Fruit fly (Drosophila melanogaster) whole organism: ENCODE results near the gene CG13449.

Source experiments
- CG8478 ChIP-seq: fragments of >200 bp; optimal IDR thresholded peaks from 2 replicates; lab custom pipeline; 2018; ENCODE audit warnings: inconsistent platforms
- Dll ChIP-seq: fragments of >200 bp; optimal IDR thresholded peaks from 2 replicates; lab custom pipeline; 2017
- EcR ChIP-seq, 2 experiments: fragments of >200 bp; optimal IDR thresholded peaks; 2 replicates each; lab custom pipeline; 2017; ENCODE audit warnings: missing biosample characterization in 2 of 2, missing genetic modification characterization in 2 of 2, missing genetic modification reagents in 2 of 2
- pan ChIP-seq: fragments of >200 bp; optimal IDR thresholded peaks from 2 replicates; lab custom pipeline; 2017
- psq ChIP-seq: fragments of >200 bp; optimal IDR thresholded peaks from 2 replicates; lab custom pipeline; 2017
- usp ChIP-seq: fragments of >200 bp; optimal IDR thresholded peaks from 2 replicates; lab custom pipeline; 2017; ENCODE audit warnings: missing biosample characterization, missing genetic modification characterization, mixed read lengths

CG13449 gene

dm6 chr3L:15592536-15593260 is 19.9 kb downstream of the CG13449 start:
- TF ChIP-seq Dll (lab: Kevin White, UChicago) (no peak), pan (no peak), psq (lab: Kevin White, UChicago) (no peak), usp (GFP tag; lab: Kevin White, UChicago) (no peak), CG8478 (lab: Kevin White, UChicago) (no peak), EcR (GFP tag; optimal IDR thresholded peaks at IDR 0.05; lab: Kevin White, UChicago) (no peak)

DNA sequence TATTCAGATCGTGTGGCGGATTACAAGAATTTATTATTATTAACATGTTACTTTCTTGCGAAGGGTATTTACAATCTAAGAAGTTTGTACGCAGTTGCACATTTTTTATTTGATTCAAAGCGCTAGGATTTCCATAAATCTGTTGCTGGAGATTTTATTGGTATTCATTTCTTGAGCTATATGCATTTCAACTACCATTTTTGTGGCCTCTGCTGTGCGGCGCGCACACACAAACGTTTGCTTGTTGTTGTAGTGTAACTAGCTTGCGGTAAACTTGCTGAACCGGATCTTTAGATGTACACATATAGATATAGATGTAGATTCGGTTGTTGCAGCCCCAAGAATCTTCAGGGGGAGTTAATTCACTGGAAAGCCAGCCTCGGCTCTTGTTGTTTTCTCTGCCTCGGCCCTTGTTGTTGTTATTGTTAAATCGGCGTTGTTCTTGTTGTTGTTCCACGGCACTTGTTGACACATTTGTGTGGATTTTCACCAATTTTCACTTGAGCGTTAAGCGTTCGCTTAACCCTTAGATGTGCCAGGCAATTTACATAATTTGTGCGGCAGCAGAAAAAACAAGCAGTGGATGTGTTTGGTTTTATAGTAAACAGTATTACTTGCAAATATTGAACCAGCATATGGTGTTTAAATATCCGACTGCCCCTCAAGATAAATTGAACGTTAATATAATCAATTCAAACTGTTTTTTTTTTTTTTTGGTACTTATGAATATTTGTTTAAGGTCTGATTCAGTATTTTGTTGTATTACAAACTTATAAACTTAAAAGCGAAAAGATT is 21.6 kb downstream of the CG13449 start:
- no peak for TF ChIP-seq usp (GFP tag; lab: Kevin White, UChicago)
- no peak for TF ChIP-seq EcR (GFP tag; optimal IDR thresholded peaks at IDR 0.05; lab: Kevin White, UChicago)
- no peak for TF ChIP-seq psq (lab: Kevin White, UChicago)
- no peak for TF ChIP-seq Dll (lab: Kevin White, UChicago)
- TF ChIP-seq CG8478 (lab: Kevin White, UChicago), result no peak
- TF ChIP-seq pan, result no peak

DNA sequence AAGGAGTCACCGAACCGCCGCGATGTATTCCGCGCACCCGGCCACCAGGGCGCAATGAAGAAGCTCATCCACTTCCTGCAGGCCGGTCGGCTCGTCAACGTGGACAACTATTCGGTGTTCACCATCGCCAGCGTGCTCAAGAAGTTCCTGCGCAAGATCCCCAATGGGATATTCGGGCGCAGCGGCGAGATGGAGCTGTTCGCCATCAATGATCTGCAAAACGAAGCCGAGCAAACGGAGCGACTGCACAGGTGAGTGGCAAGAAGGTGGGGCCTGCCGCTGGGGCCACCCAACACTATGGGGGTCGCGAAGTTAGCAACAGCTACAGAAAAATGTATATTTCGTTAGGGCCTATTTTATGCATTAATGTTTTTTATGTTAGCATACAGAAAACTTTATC is 22.9 kb downstream of the CG13449 start:
- no peak for TF ChIP-seq psq (lab: Kevin White, UChicago)

DNA sequence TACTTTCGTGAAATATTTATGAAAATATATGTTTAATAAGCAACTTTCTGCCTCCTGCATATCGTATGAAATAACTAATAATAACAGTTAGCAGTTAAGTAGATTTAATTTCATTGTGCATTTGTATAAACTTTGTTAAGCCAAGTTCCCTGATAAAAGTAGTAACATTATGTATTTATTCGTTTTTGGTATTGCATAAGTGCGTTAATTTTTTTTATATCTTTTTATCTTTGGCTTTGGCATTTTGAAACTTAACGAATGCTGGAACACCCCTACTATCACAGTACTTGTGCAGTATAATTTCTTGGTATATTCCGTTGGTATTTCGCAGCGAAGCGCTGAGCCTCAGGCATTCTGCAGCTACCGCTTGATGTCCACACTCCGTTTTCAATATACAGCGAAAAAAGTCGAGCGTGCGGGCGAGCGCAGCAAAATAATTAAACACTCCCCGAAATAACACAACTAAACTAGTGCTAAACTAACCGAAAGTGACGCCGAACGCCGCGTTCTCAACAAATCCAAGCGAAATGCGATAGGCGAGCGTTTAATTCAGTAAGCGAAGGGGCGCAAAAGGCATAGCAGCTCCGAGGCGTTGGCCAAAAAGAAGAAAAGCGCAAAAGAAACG is 24.0 kb downstream of the CG13449 start, which contains the start of gene RhoGAP71E:
TSS of gene RhoGAP71E (plus strand) at position 347 of the 625 bp plus-strand sequence.
- TF ChIP-seq usp (GFP tag; lab: Kevin White, UChicago) (no peak), pan (no peak), EcR (GFP tag; optimal IDR thresholded peaks at IDR 0.05; lab: Kevin White, UChicago) (no peak), Dll (lab: Kevin White, UChicago) (no peak), CG8478 (lab: Kevin White, UChicago) (no peak), psq (lab: Kevin White, UChicago) (no peak)

DNA sequence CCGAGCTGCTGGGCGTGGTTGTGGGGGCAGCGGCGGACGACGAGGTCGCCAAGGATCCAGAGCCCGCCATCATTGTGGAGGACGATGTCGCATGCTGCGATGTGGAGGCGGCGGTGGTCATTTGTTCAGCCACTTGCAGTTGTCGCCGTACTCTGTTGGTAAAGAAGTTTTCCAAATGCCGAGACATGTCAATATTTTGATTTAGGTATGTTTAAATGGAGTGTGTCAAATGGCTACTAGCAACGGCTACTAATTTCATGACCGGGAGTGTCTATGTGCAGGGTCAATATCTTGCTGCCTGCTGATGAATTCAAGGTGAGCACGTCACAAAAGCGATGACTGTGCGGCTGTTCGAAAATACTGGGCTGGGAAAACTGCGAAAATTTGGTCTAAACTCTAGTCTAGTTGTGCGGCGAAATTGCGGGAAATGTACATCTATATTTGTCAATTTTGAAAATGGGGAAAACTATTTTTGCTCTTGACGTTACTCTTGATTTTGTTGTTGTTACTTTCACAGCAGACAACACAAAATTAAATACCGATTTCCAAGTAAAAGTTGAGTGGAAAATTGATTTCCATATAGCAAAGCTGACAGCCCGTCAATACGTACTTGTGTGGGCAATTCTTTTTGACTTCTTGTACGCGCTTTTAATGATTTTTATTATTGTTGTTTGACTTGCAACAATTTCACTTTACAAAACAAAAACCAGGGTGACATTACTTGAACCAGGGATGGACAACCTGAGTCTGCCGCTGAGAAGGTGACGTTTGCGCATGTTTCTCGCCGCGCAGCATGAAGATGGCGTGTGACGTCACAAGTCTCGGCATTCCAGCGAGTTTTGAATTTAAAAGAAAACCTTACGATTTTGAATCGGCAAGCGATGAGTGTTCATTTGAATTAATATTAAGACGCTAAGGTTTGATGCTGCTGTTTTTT is 24.9 kb downstream of the CG13449 start, which contains the start of gene CG7656:
TSS of gene CG7656 (minus strand) at position 731 of the 937 bp plus-strand sequence.
- TF ChIP-seq Dll (lab: Kevin White, UChicago) (no peak), pan (no peak), psq (lab: Kevin White, UChicago) (no peak), CG8478 (lab: Kevin White, UChicago) (no peak), EcR (GFP tag; optimal IDR thresholded peaks at IDR 0.05; lab: Kevin White, UChicago) (no peak), usp (GFP tag; lab: Kevin White, UChicago) (no peak)

DNA sequence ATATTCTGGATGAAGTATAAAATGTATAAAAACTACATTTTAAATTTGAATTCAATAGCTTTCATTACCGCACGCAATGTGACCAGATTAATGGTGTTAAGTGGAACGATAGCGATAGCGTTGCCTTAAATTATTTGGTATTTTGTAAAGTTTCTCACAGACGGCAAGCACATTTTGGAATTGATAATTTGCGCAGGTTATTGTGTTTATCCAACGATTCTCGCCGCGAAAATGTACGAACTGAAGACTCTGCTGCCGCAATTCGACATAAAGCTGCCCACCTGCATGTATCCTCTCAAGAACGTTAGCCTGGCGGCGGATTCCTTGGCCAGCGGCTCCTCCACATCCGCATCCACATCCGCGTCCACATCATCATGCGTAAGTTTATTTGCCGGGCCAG is 29.1 kb downstream of the CG13449 start, which contains the start of gene AIMP2:
TSS of gene AIMP2 (plus strand) at position 135 of the 400 bp plus-strand sequence.
- TF ChIP-seq usp (GFP tag; lab: Kevin White, UChicago) (no peak), pan (no peak), CG8478 (lab: Kevin White, UChicago) (no peak), EcR (GFP tag; optimal IDR thresholded peaks at IDR 0.05; lab: Kevin White, UChicago) (no peak), psq (lab: Kevin White, UChicago) (no peak), Dll (lab: Kevin White, UChicago) (no peak)

DNA sequence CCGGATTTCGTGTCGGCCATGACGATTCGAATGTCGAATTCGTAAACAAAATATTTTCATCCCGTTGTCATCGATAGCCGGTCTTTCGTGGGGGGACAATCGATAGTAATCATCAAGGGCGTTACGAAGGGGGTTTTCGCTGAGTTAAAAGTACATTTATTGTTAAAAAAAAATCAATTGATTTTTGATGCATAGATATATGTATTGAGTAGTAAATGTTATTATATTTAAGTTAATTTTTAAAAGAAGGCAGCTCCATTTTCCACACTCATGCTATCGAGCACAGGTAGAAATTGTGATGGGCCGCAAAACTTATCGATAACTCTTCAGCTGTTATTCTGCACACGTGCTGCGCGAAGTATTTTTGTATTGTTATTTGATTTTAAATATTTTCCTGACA is 32.1 kb downstream of the CG13449 start, which contains the start of the genes mrn and CG12301:
TSS of gene mrn (minus strand) at position 51 of the 400 bp plus-strand sequence.
TSS of gene CG12301 (plus strand) at position 314 of the 400 bp plus-strand sequence.
- no peak for TF ChIP-seq CG8478 (lab: Kevin White, UChicago)
- TF ChIP-seq usp (GFP tag; lab: Kevin White, UChicago), result no peak
- no peak for TF ChIP-seq EcR (GFP tag; optimal IDR thresholded peaks at IDR 0.05; lab: Kevin White, UChicago)
- TF ChIP-seq Dll (lab: Kevin White, UChicago), result no peak
- TF ChIP-seq psq (lab: Kevin White, UChicago), result no peak
- TF ChIP-seq pan, result no peak

- TF ChIP-seq pan, result no peak
- TF ChIP-seq psq (lab: Kevin White, UChicago), result no peak
- TF ChIP-seq usp (GFP tag; lab: Kevin White, UChicago), result no peak
- no peak for TF ChIP-seq EcR (GFP tag; optimal IDR thresholded peaks at IDR 0.05; lab: Kevin White, UChicago)
- no peak for TF ChIP-seq CG8478 (lab: Kevin White, UChicago)
- TF ChIP-seq Dll (lab: Kevin White, UChicago), result no peak
Observed at dm6 chr3L:15576357-15576756, 36.3 kb downstream of the CG13449 start, which contains the start of gene Ufsp2. TSS of gene Ufsp2 (plus strand) at chr3L:15576570.

DNA sequence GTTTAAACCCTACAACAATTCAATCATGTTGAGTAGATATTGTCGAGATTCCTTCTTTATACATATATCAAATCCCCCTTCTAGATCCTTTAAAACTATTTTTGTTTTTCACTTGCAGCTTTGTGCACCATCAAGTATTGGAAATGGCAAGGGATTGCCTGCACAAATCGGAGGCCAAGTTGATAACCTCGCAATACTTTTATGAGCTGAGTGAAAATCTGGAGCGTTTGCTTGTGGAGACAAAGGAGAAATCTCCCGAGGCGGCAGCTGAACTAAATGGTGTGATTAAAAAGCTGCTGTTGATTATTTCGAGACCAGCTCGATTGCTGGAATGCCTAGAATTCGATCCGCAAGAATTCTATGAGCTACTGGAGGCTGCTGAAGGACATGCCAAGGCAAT is 42.1 kb downstream of the CG13449 start:
- TF ChIP-seq Dll (lab: Kevin White, UChicago) (no peak), CG8478 (lab: Kevin White, UChicago) (no peak), usp (GFP tag; lab: Kevin White, UChicago) (no peak), EcR (GFP tag; optimal IDR thresholded peaks at IDR 0.05; lab: Kevin White, UChicago) (no peak), pan (no peak), psq (lab: Kevin White, UChicago) (no peak)

- TF ChIP-seq CG8478 (lab: Kevin White, UChicago) (no peak), pan (no peak), Dll (lab: Kevin White, UChicago) (no peak), usp (GFP tag; lab: Kevin White, UChicago) (no peak), EcR (GFP tag; optimal IDR thresholded peaks at IDR 0.05; lab: Kevin White, UChicago) (no peak), psq (lab: Kevin White, UChicago) (no peak)
Observed at dm6 chr3L:15568748-15569147, 43.9 kb downstream of the CG13449 start.
